Worm (Caenorhabditis elegans) whole organism, early embryonic: ENCODE data around the gene col-86.

Experiments
- B0310.2 ChIP-seq: sonication (generic microtip); optimal IDR thresholded peaks from 2 replicates; lab custom pipeline; 2016; ENCODE audit warnings: mild to moderate bottlenecking, missing genetic modification characterization, missing compliant biosample characterization
- F13C5.2 ChIP-seq: sonication (generic microtip); optimal IDR thresholded peaks from 2 replicates; lab custom pipeline; 2017; ENCODE audit warnings: mild to moderate bottlenecking, missing genetic modification characterization, inconsistent platforms, missing compliant biosample characterization
- aly-1 ChIP-seq: sonication (generic microtip); optimal IDR thresholded peaks from 2 replicates; lab custom pipeline; 2016; ENCODE audit warnings: missing genetic modification characterization, missing compliant biosample characterization
- ama-1 ChIP-seq: fragments of 150-350 bp; optimal IDR thresholded peaks from 2 replicates; lab custom pipeline; 2014
- ceh-13 ChIP-seq: fragments of 200-800 bp; sonication (Bioruptor generic); optimal IDR thresholded peaks from 2 replicates; lab custom pipeline; 2018; ENCODE audit warnings: mild to moderate bottlenecking, missing genetic modification characterization, missing compliant biosample characterization
- ceh-36 ChIP-seq: sonication (generic microtip); optimal IDR thresholded peaks from 2 replicates; lab custom pipeline; 2016; ENCODE audit warnings: missing genetic modification characterization, inconsistent platforms, missing compliant biosample characterization
- ets-7 ChIP-seq: sonication (generic microtip); optimal IDR thresholded peaks from 2 replicates; lab custom pipeline; 2016; ENCODE audit warnings: missing genotype, missing genetic modification characterization, missing compliant biosample characterization
- flt-1 ChIP-seq: fragments of 200-800 bp; sonication (Bioruptor generic); IDR thresholded peaks from 2 replicates; pipeline ENCODE4 v1.3.6; 2022; ENCODE audit warnings: missing genetic modification characterization, missing compliant biosample characterization
- hmbx-1 ChIP-seq: sonication (generic microtip); optimal IDR thresholded peaks from 2 replicates; lab custom pipeline; 2016; ENCODE audit warnings: mild to moderate bottlenecking, missing genetic modification characterization, missing compliant biosample characterization
- hmg-4 ChIP-seq: fragments of 200-800 bp; sonication (Bioruptor generic); optimal IDR thresholded peaks from 2 replicates; lab custom pipeline; 2018; ENCODE audit warnings: mild to moderate bottlenecking, missing genetic modification characterization, missing compliant biosample characterization
- hnd-1 ChIP-seq: sonication (generic microtip); optimal IDR thresholded peaks from 2 replicates; lab custom pipeline; 2016; ENCODE audit warnings: missing genetic modification characterization, missing compliant biosample characterization
- pes-1 ChIP-seq: fragments of 200-800 bp; sonication (Bioruptor generic); IDR thresholded peaks from 2 replicates; pipeline ENCODE4 v1.3.6; 2022; ENCODE audit warnings: missing genetic modification reagents, missing genetic modification characterization, missing compliant biosample characterization
- scrt-1 ChIP-seq: fragments of 200-800 bp; sonication (Bioruptor generic); IDR thresholded peaks from 2 replicates; pipeline ENCODE4 v1.3.6; 2022; ENCODE audit warnings: missing genetic modification characterization, missing compliant biosample characterization
- sea-1 ChIP-seq: fragments of 200-800 bp; sonication (Bioruptor generic); conservative IDR thresholded peaks from 2 replicates; pipeline ENCODE4 v1.3.6; 2022; ENCODE audit warnings: missing genetic modification characterization, missing compliant biosample characterization
- tbx-11 ChIP-seq: fragments of 200-800 bp; sonication (Bioruptor generic); IDR thresholded peaks from 2 replicates; pipeline ENCODE4 v1.3.6; 2022; ENCODE audit warnings: missing genetic modification characterization, missing compliant biosample characterization
- tbx-37 ChIP-seq: fragments of 200-800 bp; sonication (Bioruptor generic); conservative IDR thresholded peaks from 2 replicates; pipeline ENCODE4 v1.3.6; 2022; ENCODE audit warnings: missing genetic modification reagents, missing genetic modification characterization, missing compliant biosample characterization
- tra-4 ChIP-seq: sonication (generic microtip); optimal IDR thresholded peaks from 2 replicates; lab custom pipeline; 2017; ENCODE audit warnings: missing genetic modification characterization, missing compliant biosample characterization

col-86 gene

DNA sequence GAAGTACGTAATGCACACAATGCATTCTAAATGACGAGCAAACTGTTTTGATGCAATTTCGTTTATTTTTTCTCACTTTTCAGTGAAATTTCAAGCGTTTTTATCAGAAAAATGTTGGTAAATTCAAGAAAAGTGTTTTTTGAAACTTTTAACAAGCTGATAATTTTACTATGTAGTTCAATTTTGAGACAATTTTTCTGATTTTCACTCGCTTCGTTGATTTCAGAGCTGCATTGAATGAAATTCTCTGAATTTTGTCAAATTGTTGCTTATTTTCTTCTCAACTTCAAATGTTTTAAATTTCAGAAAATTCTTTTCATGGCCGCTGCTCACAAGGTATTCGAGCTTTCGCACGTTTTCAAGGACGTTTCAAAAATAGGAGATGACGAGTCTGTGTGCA is 24.6 kb upstream of the col-86 start, which contains the start of gene bath-45:
TSS of gene bath-45 (plus strand) at position 301 of the 400 bp plus-strand sequence.
- TF ChIP-seq tra-4 (tag; lab: Kevin White, UChicago) (no peak), hmbx-1 (no peak), F13C5.2 (tag; lab: Kevin White, UChicago) (no peak), ama-1 (lab: Kevin White, UChicago) (no peak), aly-1 (tag; lab: Kevin White, UChicago) (no peak), hmg-4 (GFP tag; lab: Kevin White, UChicago) (no peak), flt-1 (no peak), hnd-1 (tag; lab: Kevin White, UChicago) (no peak), scrt-1 (GFP tag; lab: Robert Waterston, UW) (no peak), B0310.2 (tag; lab: Kevin White, UChicago) (no peak), ceh-36 (no peak), pes-1 (GFP tag; lab: Robert Waterston, UW) (no peak), ets-7 (no peak), tbx-37 (GFP tag; lab: Robert Waterston, UW) (no peak)

DNA sequence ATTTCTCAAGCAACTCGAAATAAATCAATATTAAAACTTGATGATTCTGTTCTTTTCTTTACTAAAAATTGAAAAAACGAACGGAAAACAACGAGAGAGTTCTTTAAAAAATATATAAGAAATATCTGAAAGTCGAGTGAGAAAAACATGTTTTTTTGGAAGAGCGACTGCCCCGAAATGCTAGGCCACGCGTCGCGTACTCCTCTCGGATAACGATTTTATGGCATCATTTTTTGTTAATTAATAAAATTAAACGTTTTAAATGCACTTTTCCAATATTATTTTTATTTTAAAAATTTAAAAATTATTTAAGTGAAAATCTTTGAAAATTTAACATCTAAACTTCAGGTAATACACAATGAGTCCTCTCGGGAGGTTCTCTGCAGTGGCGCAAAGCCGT is 19.1 kb upstream of the col-86 start, which contains the start of gene gfm-1:
TSS of gene gfm-1 (plus strand) at position 349 of the 400 bp plus-strand sequence.
- TF ChIP-seq scrt-1 (GFP tag; lab: Robert Waterston, UW) (no peak), hmg-4 (GFP tag; lab: Kevin White, UChicago) (no peak), ama-1 (lab: Kevin White, UChicago) (no peak), aly-1 (tag; lab: Kevin White, UChicago) (no peak), ceh-36 (no peak), sea-1 (GFP tag; lab: Robert Waterston, UW) (no peak), hmbx-1 (no peak), tbx-37 (GFP tag; lab: Robert Waterston, UW) (peak; percentile 69; the same call in 1 of the 2 replicates), ets-7 (no peak), ceh-13 (GFP tag; lab: Kevin White, UChicago) (peak; percentile 12), pes-1 (GFP tag; lab: Robert Waterston, UW) (peak; percentile 65), tbx-11 (GFP tag; lab: Robert Waterston, UW) (no peak), tra-4 (tag; lab: Kevin White, UChicago) (no peak), hnd-1 (tag; lab: Kevin White, UChicago) (no peak), flt-1 (0 out of 2 replicates have a peak, but pooled peaks have one; percentile 25), F13C5.2 (tag; lab: Kevin White, UChicago) (no peak), B0310.2 (tag; lab: Kevin White, UChicago) (no peak)

DNA sequence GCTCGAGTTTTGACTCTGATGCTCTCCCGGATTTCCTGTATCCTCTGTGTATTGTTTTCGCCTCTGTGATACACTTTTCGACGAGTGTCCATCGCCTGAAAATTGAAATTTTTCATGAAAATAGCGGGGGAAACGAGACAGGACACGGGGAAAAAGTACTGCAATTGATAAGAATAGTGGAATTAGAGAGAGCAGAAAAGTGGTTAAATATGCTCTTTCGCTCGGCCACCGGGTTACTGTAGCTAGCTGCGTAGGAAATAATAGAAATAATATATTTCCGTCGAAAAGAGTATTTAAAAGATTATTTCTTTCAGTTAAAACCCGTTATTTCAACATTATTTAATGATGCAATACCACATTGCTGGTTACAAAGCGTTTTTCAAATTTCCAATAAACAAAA is 18.6 kb upstream of the col-86 start, which contains the start of gene rict-1:
TSS of gene rict-1 (minus strand) at position 101 of the 400 bp plus-strand sequence.
- no peak for TF ChIP-seq ama-1 (lab: Kevin White, UChicago)

- TF ChIP-seq hmbx-1: no peak
- TF ChIP-seq tbx-11 (GFP tag; lab: Robert Waterston, UW): no peak
- no peak for TF ChIP-seq tbx-37 (GFP tag; lab: Robert Waterston, UW)
- TF ChIP-seq ama-1 (lab: Kevin White, UChicago): no peak
- TF ChIP-seq ets-7: no peak
- TF ChIP-seq flt-1: no peak
- no peak for TF ChIP-seq tra-4 (tag; lab: Kevin White, UChicago)
- no peak for TF ChIP-seq hnd-1 (tag; lab: Kevin White, UChicago)
- no peak for TF ChIP-seq ceh-13 (GFP tag; lab: Kevin White, UChicago)
- TF ChIP-seq scrt-1 (GFP tag; lab: Robert Waterston, UW): no peak
- no peak for TF ChIP-seq ceh-36
- no peak for TF ChIP-seq aly-1 (tag; lab: Kevin White, UChicago)
- TF ChIP-seq B0310.2 (tag; lab: Kevin White, UChicago): no peak
- no peak for TF ChIP-seq hmg-4 (GFP tag; lab: Kevin White, UChicago)
- TF ChIP-seq F13C5.2 (tag; lab: Kevin White, UChicago): no peak
- TF ChIP-seq pes-1 (GFP tag; lab: Robert Waterston, UW): no peak
- TF ChIP-seq sea-1 (GFP tag; lab: Robert Waterston, UW): no peak
Measured at ce11 chrII:13107719-13108118, 9.6 kb upstream of the col-86 start, which contains the start of gene pqn-32. TSS of gene pqn-32 (plus strand) at chrII:13108019.

ce11 chrII:13096345-13096744 is 1.7 kb downstream of the col-86 start:
- TF ChIP-seq hmbx-1 (no peak), aly-1 (tag; lab: Kevin White, UChicago) (no peak), ets-7 (no peak), ama-1 (lab: Kevin White, UChicago) (no peak)

- no peak for TF ChIP-seq hnd-1 (tag; lab: Kevin White, UChicago)
- no peak for TF ChIP-seq scrt-1 (GFP tag; lab: Robert Waterston, UW)
- TF ChIP-seq hmg-4 (GFP tag; lab: Kevin White, UChicago): no peak
- TF ChIP-seq hmbx-1: no peak
- TF ChIP-seq tbx-11 (GFP tag; lab: Robert Waterston, UW): no peak
- TF ChIP-seq aly-1 (tag; lab: Kevin White, UChicago): no peak
- no peak for TF ChIP-seq ama-1 (lab: Kevin White, UChicago)
- TF ChIP-seq flt-1: no peak
- no peak for TF ChIP-seq ceh-13 (GFP tag; lab: Kevin White, UChicago)
- no peak for TF ChIP-seq tra-4 (tag; lab: Kevin White, UChicago)
- no peak for TF ChIP-seq F13C5.2 (tag; lab: Kevin White, UChicago)
- TF ChIP-seq sea-1 (GFP tag; lab: Robert Waterston, UW): no peak
Measured at ce11 chrII:13091857-13092256, 6.2 kb downstream of the col-86 start.

ce11 chrII:13091123-13091522 is 7.0 kb downstream of the col-86 start, which contains the start of gene Y81G3A.4:
TSS of gene Y81G3A.4 (plus strand) at chrII:13091423.
- no peak for TF ChIP-seq tbx-37 (GFP tag; lab: Robert Waterston, UW)
- no peak for TF ChIP-seq tbx-11 (GFP tag; lab: Robert Waterston, UW)
- no peak for TF ChIP-seq hmg-4 (GFP tag; lab: Kevin White, UChicago)
- TF ChIP-seq aly-1 (tag; lab: Kevin White, UChicago): no peak
- TF ChIP-seq pes-1 (GFP tag; lab: Robert Waterston, UW): no peak
- no peak for TF ChIP-seq hnd-1 (tag; lab: Kevin White, UChicago)
- TF ChIP-seq B0310.2 (tag; lab: Kevin White, UChicago): no peak
- TF ChIP-seq F13C5.2 (tag; lab: Kevin White, UChicago): no peak
- TF ChIP-seq flt-1: no peak
- TF ChIP-seq sea-1 (GFP tag; lab: Robert Waterston, UW): no peak
- no peak for TF ChIP-seq ceh-36
- TF ChIP-seq scrt-1 (GFP tag; lab: Robert Waterston, UW): no peak
- TF ChIP-seq tra-4 (tag; lab: Kevin White, UChicago): no peak
- no peak for TF ChIP-seq hmbx-1
- no peak for TF ChIP-seq ets-7
- no peak for TF ChIP-seq ama-1 (lab: Kevin White, UChicago)
- TF ChIP-seq ceh-13 (GFP tag; lab: Kevin White, UChicago): no peak
